Fruit fly (Drosophila melanogaster) whole organism, embryonic: ENCODE results near the gene zld.
A peak's percentile ranks its signal among the peaks of the same experiment; 100 is the strongest.

Experiments
- Atf3 ChIP-seq: fragments of 200-800 bp; sonication (Bioruptor generic); optimal IDR thresholded peaks from 3 replicates; lab custom pipeline; 2016; ENCODE audit warnings: missing biosample characterization, missing genetic modification characterization
- B-H1 ChIP-seq: fragments of 200-800 bp; sonication (Bioruptor generic); IDR thresholded peaks from 3 replicates; pipeline ENCODE4 v1.3.6; 2022; ENCODE audit warnings: missing biosample characterization, missing genetic modification characterization
- CG10462 ChIP-seq: fragments of 200-800 bp; sonication (Bioruptor generic); optimal IDR thresholded peaks from 2 replicates; lab custom pipeline; 2016; ENCODE audit warnings: missing biosample characterization, missing genetic modification characterization
- CG12391 ChIP-seq: fragments of 200-800 bp; sonication (Bioruptor generic); optimal IDR thresholded peaks from 3 replicates; lab custom pipeline; 2018; ENCODE audit warnings: missing biosample characterization, mild to moderate bottlenecking, missing genetic modification characterization, moderate library complexity
- CG12659 ChIP-seq: fragments of 200-800 bp; sonication (Bioruptor generic); optimal IDR thresholded peaks from 3 replicates; lab custom pipeline; 2017; ENCODE audit warnings: mild to moderate bottlenecking, missing biosample characterization, missing genetic modification reagents, missing genetic modification characterization
- CG15514 ChIP-seq: fragments of 200-800 bp; sonication (Bioruptor generic); optimal IDR thresholded peaks from 3 replicates; lab custom pipeline; 2017; ENCODE audit warnings: missing biosample characterization, missing genetic modification characterization, mild to moderate bottlenecking, moderate library complexity, missing genetic modification reagents
- CG16813 ChIP-seq: fragments of 200-800 bp; sonication (Bioruptor generic); IDR thresholded peaks from 3 replicates; pipeline ENCODE4 v1.3.6; 2022; ENCODE audit warnings: missing biosample characterization, missing genetic modification characterization; ENCODE audit not compliant: partially characterized antibody
- CG17829 ChIP-seq: fragments of 200-800 bp; optimal IDR thresholded peaks from 2 replicates; lab custom pipeline; 2019; ENCODE audit warnings: missing biosample characterization, mild to moderate bottlenecking, missing genetic modification characterization, moderate library complexity
- CG2116 ChIP-seq: fragments of 200-800 bp; sonication (Bioruptor generic); optimal IDR thresholded peaks from 3 replicates; lab custom pipeline; 2018; ENCODE audit warnings: missing biosample characterization, mild to moderate bottlenecking, missing genetic modification characterization
- CG2120 ChIP-seq: fragments of 200-800 bp; sonication (Bioruptor generic); optimal IDR thresholded peaks from 3 replicates; lab custom pipeline; 2016; ENCODE audit warnings: missing biosample characterization, missing genetic modification characterization
- CG2199 ChIP-seq: fragments of 200-800 bp; sonication (Bioruptor generic); IDR thresholded peaks from 3 replicates; pipeline ENCODE4 v1.3.6; 2022; ENCODE audit warnings: missing biosample characterization, missing genetic modification characterization
- CG30403 ChIP-seq: fragments of 200-800 bp; sonication (Bioruptor generic); optimal IDR thresholded peaks from 3 replicates; lab custom pipeline; 2016; ENCODE audit warnings: missing biosample characterization, missing genetic modification characterization
- CG31441 ChIP-seq: fragments of 200-800 bp; sonication (Bioruptor generic); IDR thresholded peaks from 2 replicates; pipeline ENCODE4 v1.3.6; 2022; ENCODE audit warnings: missing biosample characterization, missing genetic modification characterization
- CG3847 ChIP-seq: fragments of 200-800 bp; sonication (Bioruptor generic); IDR thresholded peaks from 2 replicates; pipeline ENCODE4 v1.3.6; 2022; ENCODE audit warnings: missing biosample characterization, missing genetic modification characterization
- CG4424 ChIP-seq: fragments of 200-800 bp; sonication (Bioruptor generic); optimal IDR thresholded peaks from 3 replicates; lab custom pipeline; 2016; ENCODE audit warnings: missing biosample characterization, missing genetic modification characterization
- CG4707 ChIP-seq: fragments of 200-800 bp; sonication (Bioruptor generic); optimal IDR thresholded peaks from 2 replicates; lab custom pipeline; 2018; ENCODE audit warnings: missing biosample characterization, mild to moderate bottlenecking, missing genetic modification characterization, moderate library complexity
- CG6813 ChIP-seq: fragments of 200-800 bp; sonication (Bioruptor generic); optimal IDR thresholded peaks from 2 replicates; lab custom pipeline; 2017; ENCODE audit warnings: missing biosample characterization, missing genetic modification characterization, mild to moderate bottlenecking, moderate library complexity, missing genetic modification reagents
- Dek ChIP-seq: fragments of 200-800 bp; sonication (Bioruptor generic); optimal IDR thresholded peaks from 3 replicates; lab custom pipeline; 2019; ENCODE audit warnings: missing biosample characterization, mild to moderate bottlenecking, missing genetic modification characterization, moderate library complexity
- Dip3 ChIP-seq: fragments of 200-800 bp; sonication (Bioruptor generic); optimal IDR thresholded peaks from 3 replicates; lab custom pipeline; 2016; ENCODE audit warnings: missing biosample characterization, missing genetic modification characterization
- E2f2 ChIP-seq: fragments of 200-800 bp; sonication (Bioruptor generic); IDR thresholded peaks from 2 replicates; pipeline ENCODE4 v1.3.6; 2022; ENCODE audit warnings: missing biosample characterization, missing genetic modification characterization
- Gsc ChIP-seq: fragments of 200-800 bp; sonication (Bioruptor generic); IDR thresholded peaks from 2 replicates; pipeline ENCODE4 v1.3.6; 2022; ENCODE audit warnings: missing biosample characterization, missing genetic modification characterization
- Gug ChIP-seq: fragments of 200-800 bp; sonication (Bioruptor generic); IDR thresholded peaks from 4 replicates; pipeline ENCODE4 v1.3.6; 2022; ENCODE audit warnings: missing biosample characterization, missing genetic modification characterization
- HLH54F ChIP-seq: fragments of 200-800 bp; sonication (Bioruptor generic); optimal IDR thresholded peaks from 3 replicates; lab custom pipeline; 2016; ENCODE audit warnings: missing biosample characterization, missing genetic modification characterization
- Lhr ChIP-seq: fragments of 200-800 bp; sonication (Bioruptor generic); optimal IDR thresholded peaks from 3 replicates; lab custom pipeline; 2017; ENCODE audit warnings: mild to moderate bottlenecking, missing biosample characterization, missing genetic modification reagents, missing genetic modification characterization
- MBD-R2 ChIP-seq: fragments of 200-800 bp; sonication (Bioruptor generic); IDR thresholded peaks from 2 replicates; pipeline ENCODE4 v1.3.6; 2022; ENCODE audit warnings: missing biosample characterization, missing genetic modification characterization
- Mad ChIP-seq: fragments of 200-800 bp; sonication (Bioruptor generic); optimal IDR thresholded peaks from 2 replicates; lab custom pipeline; 2016; ENCODE audit warnings: missing biosample characterization, missing genetic modification characterization
- Med ChIP-seq: fragments of 200-800 bp; sonication (Bioruptor generic); peaks from one replicate; lab custom pipeline; 2016; ENCODE audit warnings: missing biosample characterization, missing genetic modification characterization, mild to moderate bottlenecking, inconsistent platforms, moderate library complexity
- NC2β ChIP-seq: fragments of 200-800 bp; sonication (Bioruptor generic); optimal IDR thresholded peaks from 2 replicates; lab custom pipeline; 2016; ENCODE audit warnings: missing biosample characterization, missing genetic modification characterization
- Opbp ChIP-seq: fragments of 200-800 bp; sonication (Bioruptor generic); IDR thresholded peaks from 3 replicates; pipeline ENCODE4 v1.3.6; 2022; ENCODE audit warnings: missing biosample characterization, missing genetic modification characterization; ENCODE audit not compliant: partially characterized antibody
- Rx ChIP-seq: fragments of 200-800 bp; sonication (Bioruptor generic); IDR thresholded peaks from 2 replicates; pipeline ENCODE4 v1.3.6; 2022; ENCODE audit warnings: missing biosample characterization, missing genetic modification characterization
- Sin3A ChIP-seq: fragments of >200 bp; optimal IDR thresholded peaks from 2 replicates; lab custom pipeline; 2018
- Stat92E ChIP-seq, 3 experiments: fragments of >200 bp in 2 of 3; fragments of 200-800 bp in 1 of 3; sonication (Bioruptor generic) in 1 of 3; optimal IDR thresholded peaks; 2 replicates each; lab custom pipeline; 2017 to 2019; ENCODE audit warnings: missing biosample characterization in 3 of 3, missing genetic modification characterization in 3 of 3, mild to moderate bottlenecking in 1 of 3, moderate library complexity in 1 of 3
- bowl ChIP-seq: fragments of 200-800 bp; sonication (Bioruptor generic); IDR thresholded peaks from 2 replicates; pipeline ENCODE4 v1.3.6; 2022; ENCODE audit warnings: missing biosample characterization, missing genetic modification characterization
- cg ChIP-seq: fragments of 200-800 bp; sonication (Bioruptor generic); optimal IDR thresholded peaks from 3 replicates; lab custom pipeline; 2019; ENCODE audit warnings: missing biosample characterization, mild to moderate bottlenecking, missing genetic modification characterization, moderate library complexity
- dpn ChIP-seq, 2 experiments: fragments of 200-800 bp; sonication (Bioruptor generic); optimal IDR thresholded peaks; 3 replicates each; lab custom pipeline; 2016; ENCODE audit warnings: missing biosample characterization in 2 of 2, missing genetic modification characterization in 2 of 2
- hbn ChIP-seq: fragments of 200-800 bp; sonication (Bioruptor generic); IDR thresholded peaks from 2 replicates; pipeline ENCODE4 v1.3.6; 2022; ENCODE audit warnings: missing biosample characterization, missing genetic modification characterization; ENCODE audit not compliant: partially characterized antibody
- inv ChIP-seq: fragments of 200-800 bp; sonication (Bioruptor generic); IDR thresholded peaks from 2 replicates; pipeline ENCODE4 v1.3.6; 2022; ENCODE audit warnings: missing biosample characterization, missing genetic modification characterization; ENCODE audit not compliant: partially characterized antibody
- ken ChIP-seq: fragments of 200-800 bp; sonication (Bioruptor generic); IDR thresholded peaks from 3 replicates; pipeline ENCODE4 v1.3.6; 2022; ENCODE audit warnings: missing biosample characterization, missing genetic modification characterization
- phol ChIP-seq: fragments of 200-800 bp; sonication (Bioruptor generic); optimal IDR thresholded peaks from 3 replicates; lab custom pipeline; 2018; ENCODE audit warnings: missing biosample characterization, mild to moderate bottlenecking, missing genetic modification characterization, moderate library complexity
- sd ChIP-seq: fragments of 200-800 bp; sonication (Bioruptor generic); optimal IDR thresholded peaks from 3 replicates; lab custom pipeline; 2018; ENCODE audit warnings: missing biosample characterization, mild to moderate bottlenecking, missing genetic modification characterization, moderate library complexity
- sens ChIP-seq: fragments of 200-800 bp; sonication (Bioruptor generic); peaks from one replicate; lab custom pipeline; 2016; ENCODE audit warnings: missing biosample characterization, missing genetic modification characterization
- stwl ChIP-seq: fragments of 200-800 bp; sonication (Bioruptor generic); optimal IDR thresholded peaks from 3 replicates; lab custom pipeline; 2018; ENCODE audit warnings: missing biosample characterization, mild to moderate bottlenecking, missing genetic modification characterization, moderate library complexity
- tna ChIP-seq: fragments of 200-800 bp; sonication (Bioruptor generic); IDR thresholded peaks from 2 replicates; pipeline ENCODE4 v1.3.6; 2022; ENCODE audit warnings: missing biosample characterization, missing genetic modification characterization; ENCODE audit not compliant: partially characterized antibody
- trem ChIP-seq: fragments of 200-800 bp; optimal IDR thresholded peaks from 3 replicates; lab custom pipeline; 2019; ENCODE audit warnings: missing biosample characterization, mild to moderate bottlenecking, missing genetic modification characterization, moderate library complexity
- trh ChIP-seq: fragments of 200-800 bp; sonication (Bioruptor generic); optimal IDR thresholded peaks from 2 replicates; lab custom pipeline; 2016; ENCODE audit warnings: missing biosample characterization, missing genetic modification characterization
- tup ChIP-seq: fragments of 200-800 bp; sonication (Bioruptor generic); optimal IDR thresholded peaks from 2 replicates; lab custom pipeline; 2016; ENCODE audit warnings: missing biosample characterization, mild to moderate bottlenecking, missing genetic modification characterization, moderate library complexity
- unc-4 ChIP-seq: fragments of 200-800 bp; sonication (Bioruptor generic); IDR thresholded peaks from 2 replicates; pipeline ENCODE4 v1.3.6; 2022; ENCODE audit warnings: missing biosample characterization, missing genetic modification characterization; ENCODE audit not compliant: partially characterized antibody
- unpg ChIP-seq: fragments of 200-800 bp; sonication (Bioruptor generic); optimal IDR thresholded peaks from 3 replicates; lab custom pipeline; 2018; ENCODE audit warnings: missing biosample characterization, mild to moderate bottlenecking, missing genetic modification characterization, moderate library complexity
- zen2 ChIP-seq: fragments of 200-800 bp; sonication (Bioruptor generic); IDR thresholded peaks from 3 replicates; pipeline ENCODE4 v1.3.6; 2022; ENCODE audit warnings: missing biosample characterization, missing genetic modification characterization; ENCODE audit not compliant: partially characterized antibody

Gene zld

dm6 chrX:19763440-19764002 is 19.8 kb downstream of the zld start (continued):
- TF ChIP-seq CG6813 (GFP tag; lab: Kevin White, UChicago) (peak; percentile 11), B-H1 (no peak), sens (peak; percentile 86), bowl (GFP tag; lab: Robert Waterston, UW) (no peak), Med (GFP tag; lab: Kevin White, UChicago) (peak; percentile 84), CG12391 (tag; lab: Kevin White, UChicago) (peak; percentile 20), CG31441 (0 out of 2 replicates have a peak, but pooled peaks have one; percentile 27), HLH54F (GFP tag; lab: Kevin White, UChicago) (no peak), Stat92E (GFP tag; optimal IDR thresholded peaks at IDR 0.05; lab: Kevin White, UChicago) (no peak), tup (GFP tag; lab: Kevin White, UChicago) (no peak), CG4424 (peak; percentile 22), CG10462 (GFP tag; lab: Kevin White, UChicago) (peak; percentile 8), CG2199 (GFP tag; lab: Robert Waterston, UW) (no peak), CG17829 (tag; lab: Kevin White, UChicago) (peak; percentile 7), cg (peak; percentile 66), CG30403 (GFP tag; lab: Kevin White, UChicago) (peak; percentile 32), Rx (GFP tag; lab: Robert Waterston, UW) (no peak), unpg (GFP tag; lab: Kevin White, UChicago) (peak; percentile 7), Gug (GFP tag; lab: Robert Waterston, UW) (0 out of 4 replicates have a peak, but pooled peaks have one; percentile 3), CG2116 (GFP tag; lab: Kevin White, UChicago) (no peak), Mad (GFP tag; lab: Kevin White, UChicago) (no peak), ken (no peak), phol (tag; lab: Kevin White, UChicago) (peak; percentile 32)

DNA sequence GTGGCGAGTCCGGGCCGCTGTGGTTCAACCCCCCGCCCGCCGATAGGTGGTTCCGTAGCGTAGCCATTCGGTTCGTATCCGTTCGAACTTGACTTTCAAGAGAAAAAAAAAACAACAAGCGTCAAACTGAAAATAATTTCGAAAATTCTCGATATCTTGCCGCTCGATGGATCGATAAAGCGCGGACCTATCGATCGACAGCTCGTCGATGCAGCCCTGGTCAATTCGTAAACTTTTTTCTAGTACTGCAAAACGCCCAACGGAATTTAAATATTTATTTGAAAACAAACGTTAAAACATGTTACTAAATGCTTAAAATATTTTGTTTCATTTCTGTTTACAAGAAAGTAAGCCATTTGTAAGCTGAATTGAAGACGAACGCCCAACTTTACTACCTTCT is 21.2 kb downstream of the zld start:
- TF ChIP-seq E2f2 (GFP tag; lab: Robert Waterston, UW): peak; percentile 96
- TF ChIP-seq CG4707 (GFP tag; lab: Kevin White, UChicago): no peak
- TF ChIP-seq CG3847 (GFP tag; lab: Robert Waterston, UW): peak; percentile 61
- peak; percentile 28 for TF ChIP-seq Sin3A (lab: Kevin White, UChicago)
- TF ChIP-seq hbn: peak; percentile 55; the same call in 1 of the 2 replicates
- peak; percentile 22 for TF ChIP-seq NC2β
- peak; percentile 14 for TF ChIP-seq Dip3 (GFP tag; lab: Kevin White, UChicago)
- peak; percentile 83 for TF ChIP-seq sens
- peak; percentile 46; the same call in 1 of the 2 replicates for TF ChIP-seq tna (GFP tag; lab: Robert Waterston, UW)
- TF ChIP-seq inv: peak; percentile 39; the same call in 1 of the 2 replicates
- TF ChIP-seq unc-4 (GFP tag; lab: Robert Waterston, UW): peak; percentile 38; the same call in 1 of the 2 replicates
- no peak for TF ChIP-seq trh
- no peak for TF ChIP-seq Gsc (GFP tag; lab: Robert Waterston, UW)
- TF ChIP-seq stwl (tag; lab: Kevin White, UChicago): peak; percentile 53
- TF ChIP-seq Atf3 (GFP tag; lab: Kevin White, UChicago): no peak
- peak; percentile 7 for TF ChIP-seq Lhr (GFP tag; lab: Kevin White, UChicago)
- peak in 1 of 2 experiments; percentile 2 for TF ChIP-seq dpn (GFP tag; optimal IDR thresholded peaks at IDR 0.05; lab: Kevin White, UChicago)
- TF ChIP-seq CG15514 (GFP tag; lab: Kevin White, UChicago): peak; percentile 61
- TF ChIP-seq trem (tag; lab: Kevin White, UChicago): peak; percentile 23
- TF ChIP-seq CG16813 (GFP tag; lab: Robert Waterston, UW): peak; percentile 60
- 0 out of 3 replicates have a peak, but pooled peaks have one; percentile 28 for TF ChIP-seq zen2
- TF ChIP-seq sd (tag; lab: Kevin White, UChicago): peak; percentile 53
- TF ChIP-seq Dek (tag; lab: Kevin White, UChicago): no peak
- peak; percentile 10 for TF ChIP-seq CG12659 (GFP tag; lab: Kevin White, UChicago)
- peak; percentile 52; the same call in 1 of the 3 replicates for TF ChIP-seq Opbp
- TF ChIP-seq CG2120 (GFP tag; lab: Kevin White, UChicago): peak; percentile 49
- peak; percentile 50 for TF ChIP-seq MBD-R2 (GFP tag; lab: Robert Waterston, UW)
